Worm (Caenorhabditis elegans) whole organism, L2 larva: Measurements from ENCODE around the gene blos-4.

Experiments used
- Y55F3AM.14 ChIP-seq: fragments of 200-800 bp; sonication (Bioruptor generic); optimal IDR thresholded peaks from 2 replicates; lab custom pipeline; 2018; ENCODE audit warnings: mild to moderate bottlenecking, missing genetic modification characterization, missing compliant biosample characterization
- ZK546.5 ChIP-seq: sonication (generic microtip); optimal IDR thresholded peaks from 2 replicates; lab custom pipeline; 2017; ENCODE audit warnings: missing biosample characterization, missing genetic modification characterization
- ama-1 ChIP-seq: fragments of 150-350 bp; optimal IDR thresholded peaks from 2 replicates; lab custom pipeline; 2018; ENCODE audit warnings: inconsistent platforms
- ceh-82 ChIP-seq: fragments of 150-350 bp; optimal IDR thresholded peaks from 2 replicates; lab custom pipeline; 2014; ENCODE audit warnings: missing biosample characterization, missing genetic modification characterization
- crh-2 ChIP-seq: sonication (generic microtip); optimal IDR thresholded peaks from 2 replicates; lab custom pipeline; 2017; ENCODE audit warnings: missing biosample characterization, missing genetic modification characterization
- fos-1 ChIP-seq: fragments of 150-350 bp; optimal IDR thresholded peaks from 2 replicates; lab custom pipeline; 2014; ENCODE audit warnings: missing biosample characterization, missing genetic modification characterization
- lin-11 ChIP-seq: fragments of 150-350 bp; sonication (generic microtip); optimal IDR thresholded peaks from 2 replicates; lab custom pipeline; 2014; ENCODE audit warnings: missing biosample characterization, missing genetic modification characterization, inconsistent platforms, mixed read lengths
- mab-5 ChIP-seq: fragments of 150-350 bp; optimal IDR thresholded peaks from 2 replicates; lab custom pipeline; 2014; ENCODE audit warnings: missing biosample characterization, missing genetic modification characterization
- mdl-1 ChIP-seq, 2 experiments: fragments of 150-350 bp in 1 of 2; sonication (generic microtip) in 1 of 2; optimal IDR thresholded peaks; 2 replicates each; lab custom pipeline; 2017; ENCODE audit warnings: missing biosample characterization in 2 of 2, missing genetic modification characterization in 2 of 2
- unc-55 ChIP-seq: fragments of 150-350 bp; sonication (generic microtip); optimal IDR thresholded peaks from 3 replicates; lab custom pipeline; 2014; ENCODE audit warnings: missing biosample characterization, missing genetic modification reagents, missing genetic modification characterization

DNA sequence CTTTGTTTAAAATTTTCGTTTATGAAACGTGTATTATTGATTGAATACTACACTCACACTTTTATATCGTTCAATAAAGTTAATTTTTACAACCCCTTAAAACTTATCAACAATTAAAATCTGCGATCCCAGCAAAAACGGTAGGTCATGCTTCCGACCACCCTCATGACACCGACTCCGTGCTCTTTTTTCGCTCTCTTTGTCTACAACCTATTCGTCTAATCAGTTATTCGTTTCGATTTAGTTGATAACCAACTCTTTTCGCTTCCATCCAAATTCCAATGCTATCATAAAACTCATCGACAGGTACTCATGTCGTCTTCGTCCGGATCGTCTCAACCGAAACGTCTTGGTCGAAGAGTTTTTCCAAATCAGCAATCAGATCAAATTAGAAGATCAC lies 38.0 kb downstream of the blos-4 start, which contains the start of gene F13H8.1:
- TF ChIP-seq lin-11, result no peak
- no peak for TF ChIP-seq mab-5 (tag; lab: Kevin White, UChicago)
- TF ChIP-seq ceh-82 (tag; lab: Kevin White, UChicago), result no peak
- no peak for TF ChIP-seq ama-1
- TF ChIP-seq ZK546.5 (tag; lab: Kevin White, UChicago), result no peak
- TF ChIP-seq fos-1 (tag; lab: Kevin White, UChicago), result peak; percentile 60
- TF ChIP-seq mdl-1 (tag; optimal IDR thresholded peaks at IDR 0.05; lab: Kevin White, UChicago), result no peak
- no peak for TF ChIP-seq unc-55 (GFP tag; lab: Kevin White, UChicago)
- TF ChIP-seq Y55F3AM.14, result no peak
- TF ChIP-seq crh-2 (tag; lab: Kevin White, UChicago), result peak; percentile 51
